Worm (Caenorhabditis elegans) whole organism, mixed stage, embryonic: ENCODE data around the gene wrn-1.
A peak's percentile ranks its signal among the peaks of the same experiment; 100 is the strongest.

Experiments
- M03D4.4 ChIP-seq: sonication (generic microtip); optimal IDR thresholded peaks from 2 replicates; lab custom pipeline; 2017; ENCODE audit warnings: mild to moderate bottlenecking, missing genetic modification characterization, missing compliant biosample characterization
- bed-3 ChIP-seq: fragments of 200-800 bp; sonication (Bioruptor generic); optimal IDR thresholded peaks from 3 replicates; lab custom pipeline; 2018; ENCODE audit warnings: mild to moderate bottlenecking, missing genetic modification characterization, moderate library complexity, missing compliant biosample characterization
- blmp-1 ChIP-seq: fragments of 150-350 bp; optimal IDR thresholded peaks from 2 replicates; lab custom pipeline; 2014; ENCODE audit warnings: missing biosample characterization, missing genetic modification characterization
- ceh-39 ChIP-seq: fragments of 150-350 bp; optimal IDR thresholded peaks from 2 replicates; lab custom pipeline; 2014; ENCODE audit warnings: missing biosample characterization, missing genetic modification characterization
- ceh-43 ChIP-seq: fragments of 200-800 bp; sonication (Bioruptor generic); optimal IDR thresholded peaks from 2 replicates; lab custom pipeline; 2018; ENCODE audit warnings: mild to moderate bottlenecking, missing genetic modification characterization, moderate library complexity, missing compliant biosample characterization
- ceh-83 ChIP-seq: fragments of 200-800 bp; sonication (Bioruptor generic); optimal IDR thresholded peaks from 2 replicates; lab custom pipeline; 2018; ENCODE audit warnings: mild to moderate bottlenecking, missing genetic modification characterization, missing compliant biosample characterization
- ces-1 ChIP-seq: fragments of 150-350 bp; optimal IDR thresholded peaks from 2 replicates; lab custom pipeline; 2014; ENCODE audit warnings: missing biosample characterization, missing genetic modification reagents, missing genetic modification characterization
- cnd-1 ChIP-seq: fragments of 200-800 bp; sonication (Bioruptor generic); optimal IDR thresholded peaks from 2 replicates; lab custom pipeline; 2018; ENCODE audit warnings: mild to moderate bottlenecking, missing genetic modification characterization, missing compliant biosample characterization
- elt-1 ChIP-seq: sonication (generic microtip); optimal IDR thresholded peaks from 2 replicates; lab custom pipeline; 2017; ENCODE audit warnings: missing genetic modification characterization, mild to moderate bottlenecking, missing compliant biosample characterization, antibody characterized with exemption, moderate library complexity, borderline replicate concordance; ENCODE audit not compliant: insufficient read depth
- elt-3 ChIP-seq: fragments of 150-350 bp; optimal IDR thresholded peaks from 2 replicates; lab custom pipeline; 2014; ENCODE audit warnings: missing biosample characterization, missing genetic modification characterization
- flh-1 ChIP-seq: fragments of 200-800 bp; sonication (Bioruptor generic); optimal IDR thresholded peaks from 2 replicates; lab custom pipeline; 2018; ENCODE audit warnings: mild to moderate bottlenecking, missing genetic modification characterization, moderate library complexity, missing compliant biosample characterization
- ham-2 ChIP-seq: fragments of 200-800 bp; sonication (Bioruptor generic); optimal IDR thresholded peaks from 2 replicates; lab custom pipeline; 2018; ENCODE audit warnings: mild to moderate bottlenecking, missing genetic modification characterization, missing compliant biosample characterization
- hlh-1 ChIP-seq: fragments of 150-350 bp; optimal IDR thresholded peaks from 2 replicates; lab custom pipeline; 2014; ENCODE audit warnings: missing biosample characterization, missing genetic modification reagents, missing genetic modification characterization
- lin-13 ChIP-seq: fragments of 150-350 bp; optimal IDR thresholded peaks from 2 replicates; lab custom pipeline; 2014; ENCODE audit warnings: missing biosample characterization, missing genetic modification characterization
- lin-32 ChIP-seq: fragments of 200-800 bp; sonication (Bioruptor generic); optimal IDR thresholded peaks from 2 replicates; lab custom pipeline; 2018; ENCODE audit warnings: mild to moderate bottlenecking, missing genetic modification characterization, missing compliant biosample characterization
- lsy-2 ChIP-seq: fragments of 150-350 bp; optimal IDR thresholded peaks from 2 replicates; lab custom pipeline; 2014; ENCODE audit warnings: missing biosample characterization, missing genetic modification characterization
- mab-5 ChIP-seq: fragments of 150-350 bp; optimal IDR thresholded peaks from 2 replicates; lab custom pipeline; 2014; ENCODE audit warnings: missing biosample characterization, missing genetic modification characterization
- mep-1 ChIP-seq: fragments of 150-350 bp; optimal IDR thresholded peaks from 2 replicates; lab custom pipeline; 2017; ENCODE audit warnings: missing biosample characterization, missing genetic modification reagents, missing genetic modification characterization, inconsistent platforms
- nhr-12 ChIP-seq: fragments of 150-350 bp; optimal IDR thresholded peaks from 2 replicates; lab custom pipeline; 2014; ENCODE audit warnings: missing biosample characterization, missing genetic modification characterization
- nhr-2 ChIP-seq: fragments of 150-350 bp; optimal IDR thresholded peaks from 2 replicates; lab custom pipeline; 2014; ENCODE audit warnings: missing biosample characterization, missing genetic modification characterization
- nhr-237 ChIP-seq: fragments of 150-350 bp; optimal IDR thresholded peaks from 2 replicates; lab custom pipeline; 2014; ENCODE audit warnings: missing biosample characterization, missing genetic modification characterization
- nhr-28 ChIP-seq: fragments of 150-350 bp; optimal IDR thresholded peaks from 2 replicates; lab custom pipeline; 2014; ENCODE audit warnings: missing biosample characterization, missing genetic modification characterization
- nhr-76 ChIP-seq: sonication (generic microtip); optimal IDR thresholded peaks from 2 replicates; lab custom pipeline; 2017; ENCODE audit warnings: missing biosample characterization, missing genetic modification characterization
- pha-4 ChIP-seq: fragments of 150-350 bp; optimal IDR thresholded peaks from 2 replicates; lab custom pipeline; 2018; ENCODE audit warnings: missing biosample characterization, missing genetic modification reagents, missing genetic modification characterization
- snpc-4 ChIP-seq: fragments of 150-350 bp; optimal IDR thresholded peaks from 2 replicates; lab custom pipeline; 2014; ENCODE audit warnings: missing biosample characterization, missing genetic modification characterization
- sptf-1 ChIP-seq: sonication (generic microtip); optimal IDR thresholded peaks from 2 replicates; lab custom pipeline; 2017; ENCODE audit warnings: mild to moderate bottlenecking, missing genetic modification characterization, moderate library complexity, missing compliant biosample characterization
- tbx-8 ChIP-seq: fragments of 200-800 bp; sonication (Bioruptor generic); optimal IDR thresholded peaks from 2 replicates; lab custom pipeline; 2018; ENCODE audit warnings: mild to moderate bottlenecking, missing genetic modification characterization, moderate library complexity, missing compliant biosample characterization
- unc-120 ChIP-seq: sonication (generic microtip); optimal IDR thresholded peaks from 2 replicates; lab custom pipeline; 2017; ENCODE audit warnings: missing genetic modification characterization, missing compliant biosample characterization; ENCODE audit not compliant: poor library complexity, severe bottlenecking
- unc-39 ChIP-seq: fragments of 150-350 bp; optimal IDR thresholded peaks from 2 replicates; lab custom pipeline; 2014; ENCODE audit warnings: missing biosample characterization, missing genetic modification characterization
- unc-62 ChIP-seq: fragments of 150-350 bp; optimal IDR thresholded peaks from 2 replicates; lab custom pipeline; 2014; ENCODE audit warnings: missing biosample characterization, missing genetic modification reagents, missing genetic modification characterization
- zip-8 ChIP-seq: fragments of 150-350 bp; optimal IDR thresholded peaks from 2 replicates; lab custom pipeline; 2014; ENCODE audit warnings: missing biosample characterization, missing genetic modification characterization
- ztf-11 ChIP-seq: fragments of 150-350 bp; optimal IDR thresholded peaks from 2 replicates; lab custom pipeline; 2014; ENCODE audit warnings: missing biosample characterization, missing genetic modification characterization

The wrn-1 gene

DNA sequence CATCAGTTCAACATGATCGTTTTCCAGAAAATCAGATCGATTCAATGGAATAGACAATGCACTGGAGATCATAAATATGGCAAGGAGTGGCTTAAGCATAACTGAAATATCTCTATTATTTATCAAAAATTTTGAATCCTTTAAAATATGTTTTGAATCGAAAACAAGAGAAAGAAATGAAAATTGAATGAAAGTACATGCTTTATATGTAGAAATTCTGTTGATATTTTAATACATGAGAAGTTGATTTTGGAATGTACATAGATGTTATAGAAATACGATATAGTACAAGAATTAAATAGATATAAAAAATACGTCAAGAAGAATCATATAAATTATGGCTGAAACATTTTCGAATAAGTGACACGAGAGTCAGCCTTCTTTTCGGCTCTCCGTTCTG lies 37.5 kb downstream of the wrn-1 start, which contains the start of gene C56C10.9:
TSS of gene C56C10.9 (minus strand) at position 101 of the 400 bp plus-strand sequence.
- TF ChIP-seq pha-4 (tag; lab: Kevin White, UChicago) (no peak), nhr-2 (tag; lab: Kevin White, UChicago) (no peak), ztf-11 (tag; lab: Kevin White, UChicago) (no peak), ceh-83 (GFP tag; lab: Kevin White, UChicago) (no peak), hlh-1 (tag; lab: Kevin White, UChicago) (no peak), unc-62 (GFP tag; lab: Kevin White, UChicago) (no peak), lsy-2 (no peak), lin-13 (tag; lab: Kevin White, UChicago) (no peak), lin-32 (GFP tag; lab: Kevin White, UChicago) (no peak), nhr-12 (tag; lab: Kevin White, UChicago) (no peak), M03D4.4 (tag; lab: Kevin White, UChicago) (no peak), tbx-8 (no peak), sptf-1 (tag; lab: Kevin White, UChicago) (no peak)

DNA sequence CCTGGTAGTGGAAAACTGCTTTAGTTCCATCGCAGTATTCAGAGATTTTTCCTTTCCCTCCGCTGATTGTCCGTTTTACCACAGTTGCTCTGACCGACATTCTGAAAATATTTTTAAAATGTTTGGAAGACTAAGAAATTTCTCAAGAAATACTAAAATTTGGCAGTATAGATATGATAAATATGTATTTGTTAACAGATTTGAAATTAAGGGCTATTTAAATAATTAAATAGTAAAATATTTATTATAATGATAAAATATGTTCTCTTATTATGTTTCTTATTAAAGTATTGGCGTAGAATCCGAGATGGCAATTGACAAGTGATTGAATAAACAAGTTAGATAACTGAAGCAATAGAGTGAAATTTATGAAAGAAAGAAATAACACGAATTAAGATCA lies 39.4 kb downstream of the wrn-1 start, which contains the start of gene aipr-1:
TSS of gene aipr-1 (minus strand) at position 101 of the 400 bp plus-strand sequence.
- TF ChIP-seq unc-120 (tag; lab: Kevin White, UChicago) = no peak
- TF ChIP-seq ceh-43 (GFP tag; lab: Kevin White, UChicago) = no peak
- TF ChIP-seq tbx-8 = no peak
- TF ChIP-seq elt-3 (tag; lab: Kevin White, UChicago) = no peak

DNA sequence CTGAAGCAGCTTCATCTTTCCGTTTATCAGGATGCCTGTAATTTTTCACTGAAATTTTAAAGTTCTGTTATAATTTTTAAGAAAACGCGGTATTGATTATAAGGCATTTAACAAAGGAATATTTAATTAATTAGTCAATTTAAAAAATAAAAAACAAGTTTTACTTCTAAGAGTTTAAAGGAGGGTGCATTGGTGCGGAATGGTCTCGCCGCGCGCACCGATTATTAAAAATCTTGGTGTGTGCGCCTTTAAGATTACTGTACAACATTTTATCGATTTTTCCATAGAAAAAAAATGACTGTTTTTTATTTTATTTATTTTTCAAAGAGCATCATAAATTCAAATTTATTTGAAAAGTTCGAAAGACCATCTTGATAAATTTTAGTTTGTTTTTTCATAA lies 42.7 kb downstream of the wrn-1 start:
- no peak for TF ChIP-seq snpc-4 (tag; lab: Kevin White, UChicago)
- no peak for TF ChIP-seq ces-1 (GFP tag; lab: Kevin White, UChicago)

DNA sequence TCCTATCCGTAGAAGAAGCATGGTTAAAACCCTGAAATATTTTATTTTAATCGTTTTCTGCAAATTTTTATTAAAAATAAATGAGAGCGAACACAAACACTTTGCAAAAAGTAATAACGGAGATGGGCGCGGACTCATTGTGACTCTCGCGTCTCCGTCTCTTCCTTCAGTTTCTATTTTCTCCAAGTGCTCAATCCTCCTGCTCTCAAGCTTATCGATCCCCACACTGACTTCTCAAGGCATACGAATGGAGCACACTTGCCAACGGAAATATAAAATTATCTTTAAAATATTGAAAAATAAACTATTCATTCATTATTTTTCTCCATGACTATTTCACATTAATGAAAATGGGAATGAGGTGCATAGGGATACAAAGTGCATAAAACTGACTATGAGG lies 43.3 kb downstream of the wrn-1 start, which contains the start of gene dnj-8:
TSS of gene dnj-8 (minus strand) at position 31 of the 400 bp plus-strand sequence.
- TF ChIP-seq nhr-76 (tag; lab: Kevin White, UChicago) (no peak), lsy-2 (no peak), sptf-1 (tag; lab: Kevin White, UChicago) (no peak), ham-2 (GFP tag; lab: Kevin White, UChicago) (no peak), mep-1 (no peak), flh-1 (GFP tag; lab: Kevin White, UChicago) (no peak), hlh-1 (tag; lab: Kevin White, UChicago) (no peak), nhr-12 (tag; lab: Kevin White, UChicago) (no peak), bed-3 (no peak), snpc-4 (tag; lab: Kevin White, UChicago) (no peak), tbx-8 (no peak)

DNA sequence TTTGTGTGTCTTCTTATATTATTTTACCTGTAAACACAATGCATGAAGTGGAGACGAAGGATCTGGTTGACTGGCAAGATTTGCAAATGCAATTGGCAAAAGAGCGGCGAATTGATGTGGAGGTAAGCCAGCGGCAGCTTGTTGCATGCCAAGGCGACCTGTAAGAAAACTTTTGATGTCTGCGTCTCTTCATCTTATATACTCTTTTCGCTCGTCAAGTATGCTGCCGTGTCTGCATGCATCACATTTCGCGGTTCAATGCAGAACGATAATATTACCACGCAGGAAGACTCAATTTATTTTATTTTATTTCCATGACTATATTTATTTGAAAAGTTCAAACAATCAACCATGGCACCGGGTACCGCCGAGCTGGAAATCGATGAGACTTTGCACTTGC lies 46.2 kb downstream of the wrn-1 start, which contains the start of gene vps-33.2:
TSS of gene vps-33.2 (plus strand) at position 244 of the 400 bp plus-strand sequence.
- TF ChIP-seq nhr-237 (tag; lab: Kevin White, UChicago) (no peak), blmp-1 (tag; lab: Kevin White, UChicago) (no peak), ceh-39 (tag; lab: Kevin White, UChicago) (peak; percentile 19), mab-5 (tag; lab: Kevin White, UChicago) (no peak), lin-32 (GFP tag; lab: Kevin White, UChicago) (no peak), zip-8 (tag; lab: Kevin White, UChicago) (no peak), lin-13 (tag; lab: Kevin White, UChicago) (peak; percentile 6), ham-2 (GFP tag; lab: Kevin White, UChicago) (peak; percentile 79), elt-3 (tag; lab: Kevin White, UChicago) (no peak), ces-1 (GFP tag; lab: Kevin White, UChicago) (no peak), mep-1 (no peak), nhr-12 (tag; lab: Kevin White, UChicago) (no peak), elt-1 (no peak), bed-3 (no peak), snpc-4 (tag; lab: Kevin White, UChicago) (no peak), ceh-83 (GFP tag; lab: Kevin White, UChicago) (no peak), lsy-2 (no peak), nhr-76 (tag; lab: Kevin White, UChicago) (no peak), ceh-43 (GFP tag; lab: Kevin White, UChicago) (no peak), cnd-1 (peak; percentile 29), nhr-28 (no peak), unc-39 (no peak), pha-4 (tag; lab: Kevin White, UChicago) (peak; percentile 42)
